Fruit fly (Drosophila melanogaster): Measurements from ENCODE around the gene Jhbp11.

Jhbp11 gene

dm6 chr3R:27099579-27099978, 1.5 kb upstream of the Jhbp11 start, which contains the start of gene eater:
TSS of gene eater (minus strand) at chr3R:27099679.
- no peak for TF ChIP-seq CG15710 (tag; optimal IDR thresholded peaks at IDR 0.05)
- no peak for TF ChIP-seq CG10348 (GFP tag; IDR thresholded peaks at IDR 0.05)
- TF ChIP-seq Snoo (tag; optimal IDR thresholded peaks at IDR 0.05), result no peak
- TF ChIP-seq fd96Ca (GFP tag; IDR thresholded peaks at IDR 0.05), result no peak
- no peak for TF ChIP-seq CG13204 (GFP tag; optimal IDR thresholded peaks at IDR 0.05)
- no peak for TF ChIP-seq Pif1B (GFP tag; optimal IDR thresholded peaks at IDR 0.05)
- TF ChIP-seq Ets98B (GFP tag; IDR thresholded peaks at IDR 0.05), result no peak
- TF ChIP-seq Pif1A (GFP tag; optimal IDR thresholded peaks at IDR 0.05), result no peak
- no peak for TF ChIP-seq CG8301 (tag; optimal IDR thresholded peaks at IDR 0.05)
- TF ChIP-seq CG9948 (tag; optimal IDR thresholded peaks at IDR 0.05), result no peak
- no peak for TF ChIP-seq CG32121 (GFP tag; IDR thresholded peaks at IDR 0.05)
- TF ChIP-seq rn (GFP tag; IDR thresholded peaks at IDR 0.05), result no peak
- no peak for TF ChIP-seq gl (tag; optimal IDR thresholded peaks at IDR 0.05)
- TF ChIP-seq CG34367 (tag; optimal IDR thresholded peaks at IDR 0.05), result no peak

DNA sequence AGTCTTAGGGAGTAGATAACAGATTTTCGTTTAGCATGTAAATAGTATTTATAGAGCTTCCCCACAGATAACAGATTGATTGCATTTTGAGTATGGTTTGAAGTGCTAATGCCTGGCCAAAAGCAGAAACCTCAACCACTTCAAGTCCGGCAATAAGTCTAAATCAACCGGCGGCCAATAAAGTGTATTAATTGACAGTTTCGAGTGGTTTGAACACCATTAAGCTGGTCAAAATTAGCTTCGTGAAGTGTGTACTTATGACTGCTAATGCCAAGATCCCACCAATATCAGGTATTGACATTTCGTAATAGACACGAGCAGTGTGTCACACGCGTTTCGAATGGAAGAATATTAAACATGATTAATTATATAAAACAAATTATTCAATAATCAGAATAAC, 4.4 kb downstream of the Jhbp11 start:
- TF ChIP-seq CG14655 (GFP tag; optimal IDR thresholded peaks at IDR 0.05), result no peak

dm6 chr3R:27106134-27106694, 5.2 kb downstream of the Jhbp11 start, which contains the start of gene CAH9:
TSS of gene CAH9 (minus strand) at chr3R:27106184.
- TF ChIP-seq CG12605 (GFP tag; IDR thresholded peaks at IDR 0.05) (no peak), CG10348 (GFP tag; IDR thresholded peaks at IDR 0.05) (no peak), CG15710 (tag; optimal IDR thresholded peaks at IDR 0.05) (no peak), CG32121 (GFP tag; IDR thresholded peaks at IDR 0.05) (no peak), CG14655 (GFP tag; optimal IDR thresholded peaks at IDR 0.05) (no peak), gl (tag; optimal IDR thresholded peaks at IDR 0.05) (no peak), CG13204 (GFP tag; optimal IDR thresholded peaks at IDR 0.05) (no peak), CG34367 (tag; optimal IDR thresholded peaks at IDR 0.05) (no peak), Snoo (tag; optimal IDR thresholded peaks at IDR 0.05) (no peak)

DNA sequence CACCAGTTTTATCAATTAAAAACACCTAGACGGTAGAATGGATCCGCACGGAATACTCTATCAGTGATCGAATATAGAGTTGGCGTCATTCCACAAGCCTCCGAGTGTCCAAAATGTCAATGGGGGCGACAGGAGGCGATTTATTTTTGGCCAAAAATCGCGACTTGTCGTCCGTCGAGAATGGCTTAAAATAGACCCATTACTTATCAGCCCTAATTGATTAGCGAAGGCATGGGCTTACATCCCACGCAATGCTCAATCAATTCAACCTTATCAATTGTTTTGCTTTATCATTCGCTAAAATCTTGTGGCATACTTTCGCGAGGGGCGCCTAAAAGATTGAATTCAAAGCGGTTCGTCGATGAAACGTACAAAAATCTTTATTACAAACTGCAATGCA, 7.1 kb downstream of the Jhbp11 start:
- TF ChIP-seq Ets98B (GFP tag; IDR thresholded peaks at IDR 0.05) (no peak), rn (GFP tag; IDR thresholded peaks at IDR 0.05) (no peak)

DNA sequence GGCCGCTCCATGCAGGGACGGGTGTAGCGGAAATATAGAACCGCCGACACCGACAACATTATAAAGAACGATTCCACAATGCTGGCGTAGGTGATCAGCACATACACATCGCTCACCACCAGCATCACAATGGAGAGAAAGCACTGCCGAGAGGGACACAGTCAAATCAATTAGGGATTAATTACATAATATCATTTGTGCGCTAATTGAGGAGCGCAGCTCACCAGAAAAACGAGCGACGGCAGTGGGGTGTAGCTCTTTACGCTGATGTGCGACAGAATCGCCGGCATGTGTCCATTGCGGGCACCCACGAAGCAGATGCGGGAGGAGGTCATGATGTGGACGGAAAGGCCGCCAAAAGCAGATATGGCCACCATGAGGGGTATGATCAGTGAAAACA, 8.4 kb downstream of the Jhbp11 start:
- no peak for TF ChIP-seq CG9948 (tag; optimal IDR thresholded peaks at IDR 0.05)
- TF ChIP-seq Pif1B (GFP tag; optimal IDR thresholded peaks at IDR 0.05), result no peak
- no peak for TF ChIP-seq CG4496 (GFP tag; IDR thresholded peaks at IDR 0.05)
- TF ChIP-seq rn (GFP tag; IDR thresholded peaks at IDR 0.05), result no peak
- TF ChIP-seq CG15710 (tag; optimal IDR thresholded peaks at IDR 0.05), result no peak
- no peak for TF ChIP-seq CG32121 (GFP tag; IDR thresholded peaks at IDR 0.05)

DNA sequence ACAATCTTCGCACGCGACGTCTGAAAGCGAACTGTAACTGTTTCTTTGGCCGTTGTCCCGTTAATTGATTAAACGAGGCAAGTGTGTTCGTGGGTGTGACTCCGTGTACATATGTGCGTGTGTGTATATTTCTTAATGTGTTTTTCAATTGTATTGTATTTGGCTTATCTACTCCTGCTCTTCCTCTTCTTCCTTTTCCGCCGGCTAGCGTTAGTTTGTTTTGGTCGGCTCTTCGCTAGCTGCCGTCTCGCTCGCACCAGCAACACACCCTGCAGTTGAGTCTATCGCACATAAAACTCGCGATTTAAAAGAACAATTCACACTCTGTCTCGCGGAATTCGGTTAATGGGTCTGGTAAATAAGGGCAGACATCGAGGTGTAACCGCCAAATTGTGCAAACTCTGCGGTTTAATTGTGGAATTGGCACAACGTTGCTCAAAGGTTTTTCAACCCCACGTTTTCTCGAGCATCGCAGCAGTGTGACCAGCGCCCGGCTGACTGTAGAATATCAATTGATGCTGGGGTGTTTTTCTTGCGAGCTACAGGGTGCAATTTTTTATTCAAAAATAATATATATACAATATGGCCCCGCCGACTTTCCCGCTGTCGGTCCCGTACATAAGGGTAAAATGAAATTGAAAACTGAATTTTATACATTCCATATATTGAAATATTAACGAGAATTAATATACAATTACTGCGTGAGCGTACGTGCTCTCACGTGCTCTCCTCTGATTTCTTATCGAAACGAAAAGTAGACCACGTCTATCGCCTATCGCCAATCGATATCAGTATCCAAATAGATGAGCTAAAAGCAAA, 11.0 kb downstream of the Jhbp11 start, which contains the start of the genes gb and CG5815:
gb (minus strand) TSS at position 487 of the 819 bp plus-strand sequence.
CG5815 (plus strand) TSS at position 783 of the 819 bp plus-strand sequence.
- TF ChIP-seq Pif1B (GFP tag; optimal IDR thresholded peaks at IDR 0.05) (no peak), CG9948 (tag; optimal IDR thresholded peaks at IDR 0.05) (peak; percentile 79), CG34367 (tag; optimal IDR thresholded peaks at IDR 0.05) (peak; percentile 76), CG10348 (GFP tag; IDR thresholded peaks at IDR 0.05) (peak; percentile 53), rn (GFP tag; IDR thresholded peaks at IDR 0.05) (peak; percentile 72; the same call in 1 of the 2 replicates), CG8159 (tag; optimal IDR thresholded peaks at IDR 0.05) (no peak), CG4496 (GFP tag; IDR thresholded peaks at IDR 0.05) (peak; percentile 94), CG17806 (tag; optimal IDR thresholded peaks at IDR 0.05) (peak; percentile 80), CG12605 (GFP tag; IDR thresholded peaks at IDR 0.05) (peak; percentile 70), EcR (GFP tag; optimal IDR thresholded peaks at IDR 0.05) (peak; percentile 83), CG8301 (tag; optimal IDR thresholded peaks at IDR 0.05) (peak; percentile 78), CG32121 (GFP tag; IDR thresholded peaks at IDR 0.05) (peak; percentile 89), Snoo (tag; optimal IDR thresholded peaks at IDR 0.05) (peak; percentile 88), Ets98B (GFP tag; IDR thresholded peaks at IDR 0.05) (peak; percentile 90), fd96Ca (GFP tag; IDR thresholded peaks at IDR 0.05) (peak; percentile 96), Pif1A (GFP tag; optimal IDR thresholded peaks at IDR 0.05) (no peak), D1 (tag; optimal IDR thresholded peaks at IDR 0.05) (no peak), CG14655 (GFP tag; optimal IDR thresholded peaks at IDR 0.05) (no peak), CG15710 (tag; optimal IDR thresholded peaks at IDR 0.05) (peak; percentile 84), gl (tag; optimal IDR thresholded peaks at IDR 0.05) (peak; percentile 54), CG13204 (GFP tag; optimal IDR thresholded peaks at IDR 0.05) (no peak)

Data from whole organism, pupa.